Worm (Caenorhabditis elegans) whole organism, L4 larva: Measurements from ENCODE around the gene bre-2.

Experiments
- F10B5.3 ChIP-seq: sonication (generic microtip); optimal IDR thresholded peaks from 2 replicates; lab custom pipeline; 2016; ENCODE audit warnings: mild to moderate bottlenecking, missing genetic modification characterization, missing compliant biosample characterization
- F26F4.8 ChIP-seq: fragments of 200-800 bp; sonication (Bioruptor generic); conservative IDR thresholded peaks from 2 replicates; pipeline ENCODE4 v1.3.6; 2022; ENCODE audit warnings: missing genetic modification characterization, missing compliant biosample characterization
- F49E8.2 ChIP-seq: sonication (generic microtip); optimal IDR thresholded peaks from 2 replicates; lab custom pipeline; 2016; ENCODE audit warnings: missing compliant biosample characterization, mild to moderate bottlenecking, missing genetic modification characterization, borderline replicate concordance
- T20F7.1 ChIP-seq: fragments of 200-800 bp; sonication (Bioruptor generic); optimal IDR thresholded peaks from 2 replicates; lab custom pipeline; 2018; ENCODE audit warnings: mild to moderate bottlenecking, missing genetic modification characterization, missing compliant biosample characterization
- Y105C5A.15 ChIP-seq: fragments of 200-800 bp; sonication (Bioruptor generic); IDR thresholded peaks from 2 replicates; pipeline ENCODE4 v1.3.6; 2022; ENCODE audit warnings: missing genetic modification characterization, missing compliant biosample characterization
- Y48G9A.11 ChIP-seq: fragments of 200-800 bp; sonication (Bioruptor generic); IDR thresholded peaks from 2 replicates; pipeline ENCODE4 v1.3.6; 2022; ENCODE audit warnings: missing genetic modification reagents, missing genetic modification characterization, missing compliant biosample characterization
- Y5F2A.4 ChIP-seq: fragments of 200-800 bp; sonication (Bioruptor generic); optimal IDR thresholded peaks from 2 replicates; lab custom pipeline; 2018; ENCODE audit warnings: mild to moderate bottlenecking, missing genetic modification characterization, missing compliant biosample characterization
- Y75B8A.6 ChIP-seq: fragments of 200-800 bp; sonication (Bioruptor generic); IDR thresholded peaks from 2 replicates; pipeline ENCODE4 v1.3.6; 2022; ENCODE audit warnings: missing genetic modification reagents, missing genetic modification characterization, missing compliant biosample characterization
- ZK546.5 ChIP-seq, 2 experiments: sonication (generic microtip); optimal IDR thresholded peaks; 2 replicates each; lab custom pipeline; 2017; ENCODE audit warnings: missing biosample characterization in 2 of 2, missing genetic modification characterization in 2 of 2
- aha-1 ChIP-seq: fragments of 150-350 bp; peaks from one replicate; lab custom pipeline; 2014; ENCODE audit warnings: missing biosample characterization, missing genetic modification characterization
- ama-1 ChIP-seq: fragments of 150-350 bp; optimal IDR thresholded peaks from 2 replicates; lab custom pipeline; 2014; ENCODE audit warnings: inconsistent platforms, mixed read lengths
- ceh-82 ChIP-seq: sonication (generic microtip); optimal IDR thresholded peaks from 2 replicates; lab custom pipeline; 2017; ENCODE audit warnings: missing biosample characterization, missing genetic modification characterization
- daf-16 ChIP-seq, 3 experiments: sonication (generic microtip); optimal IDR thresholded peaks; 2 replicates each; lab custom pipeline; 2016 to 2017; ENCODE audit warnings: missing genetic modification characterization in 3 of 3, missing genetic modification reagents in 3 of 3, mild to moderate bottlenecking in 2 of 3, missing compliant biosample characterization in 2 of 3, missing biosample characterization in 1 of 3, moderate library complexity in 1 of 3
- daf-19 ChIP-seq: fragments of 200-800 bp; sonication (Bioruptor generic); conservative IDR thresholded peaks from 2 replicates; pipeline ENCODE4 v1.3.6; 2022; ENCODE audit warnings: missing genetic modification characterization, missing compliant biosample characterization
- dmd-6 ChIP-seq: fragments of 200-800 bp; sonication (Bioruptor generic); IDR thresholded peaks from 2 replicates; pipeline ENCODE4 v1.3.6; 2022; ENCODE audit warnings: missing genetic modification reagents, missing genetic modification characterization, missing compliant biosample characterization
- dmd-8 ChIP-seq: fragments of 200-800 bp; sonication (Bioruptor generic); IDR thresholded peaks from 2 replicates; pipeline ENCODE4 v1.3.6; 2022; ENCODE audit warnings: missing genetic modification characterization, missing compliant biosample characterization
- dmd-9 ChIP-seq: fragments of 200-800 bp; sonication (Bioruptor generic); IDR thresholded peaks from 2 replicates; pipeline ENCODE4 v1.3.6; 2022; ENCODE audit warnings: missing genetic modification reagents, missing genetic modification characterization, missing compliant biosample characterization
- dpl-1 ChIP-seq: fragments of 150-350 bp; optimal IDR thresholded peaks from 2 replicates; lab custom pipeline; 2014; ENCODE audit warnings: missing biosample characterization, missing genetic modification reagents, missing genetic modification characterization
- dve-1 ChIP-seq: sonication (generic microtip); optimal IDR thresholded peaks from 2 replicates; lab custom pipeline; 2017; ENCODE audit warnings: antibody characterized with exemption, mild to moderate bottlenecking, missing genetic modification characterization, missing compliant biosample characterization; ENCODE audit not compliant: insufficient read depth
- egl-43 ChIP-seq: fragments of 200-800 bp; sonication (Bioruptor generic); IDR thresholded peaks from 2 replicates; pipeline ENCODE4 v1.3.6; 2022; ENCODE audit warnings: missing genetic modification reagents, missing genetic modification characterization, missing compliant biosample characterization
- gei-8 ChIP-seq: fragments of 200-800 bp; sonication (Bioruptor generic); optimal IDR thresholded peaks from 2 replicates; lab custom pipeline; 2018; ENCODE audit warnings: mild to moderate bottlenecking, missing genetic modification characterization, missing compliant biosample characterization
- hlh-11 ChIP-seq: fragments of 200-800 bp; sonication (Bioruptor generic); optimal IDR thresholded peaks from 2 replicates; lab custom pipeline; 2018; ENCODE audit warnings: mild to moderate bottlenecking, missing genetic modification characterization, missing compliant biosample characterization
- hmg-1.1 ChIP-seq: fragments of 200-800 bp; sonication (Bioruptor generic); IDR thresholded peaks from 2 replicates; pipeline ENCODE4 v1.3.6; 2022; ENCODE audit warnings: missing genetic modification reagents, missing genetic modification characterization, missing compliant biosample characterization
- jun-1 ChIP-seq: fragments of 150-350 bp; optimal IDR thresholded peaks from 2 replicates; lab custom pipeline; 2014; ENCODE audit warnings: missing biosample characterization, missing genetic modification reagents, missing genetic modification characterization
- lin-38 ChIP-seq: fragments of 200-800 bp; sonication (Bioruptor generic); IDR thresholded peaks from 2 replicates; pipeline ENCODE4 v1.3.6; 2022; ENCODE audit warnings: missing genetic modification reagents, missing genetic modification characterization, missing compliant biosample characterization
- mes-2 ChIP-seq: sonication (generic microtip); optimal IDR thresholded peaks from 2 replicates; lab custom pipeline; 2016; ENCODE audit warnings: missing genotype, mild to moderate bottlenecking, missing genetic modification characterization, missing compliant biosample characterization; ENCODE audit not compliant: poor library complexity, severe bottlenecking
- mxl-3 ChIP-seq: fragments of 200-800 bp; sonication (Bioruptor generic); optimal IDR thresholded peaks from 2 replicates; lab custom pipeline; 2018; ENCODE audit warnings: mild to moderate bottlenecking, missing genetic modification characterization, missing compliant biosample characterization
- nhr-10 ChIP-seq: fragments of 150-350 bp; optimal IDR thresholded peaks from 2 replicates; lab custom pipeline; 2014; ENCODE audit warnings: missing biosample characterization, missing genetic modification characterization
- nhr-11 ChIP-seq: fragments of 150-350 bp; optimal IDR thresholded peaks from 2 replicates; lab custom pipeline; 2014; ENCODE audit warnings: missing biosample characterization, missing genetic modification characterization
- nhr-237 ChIP-seq: sonication (generic microtip); optimal IDR thresholded peaks from 2 replicates; lab custom pipeline; 2017; ENCODE audit warnings: missing biosample characterization, missing genetic modification characterization
- nhr-28 ChIP-seq: fragments of 150-350 bp; optimal IDR thresholded peaks from 2 replicates; lab custom pipeline; 2014; ENCODE audit warnings: missing biosample characterization, missing genetic modification characterization
- nhr-48 ChIP-seq: sonication (generic microtip); optimal IDR thresholded peaks from 2 replicates; lab custom pipeline; 2016; ENCODE audit warnings: mild to moderate bottlenecking, missing genetic modification characterization, missing compliant biosample characterization
- nhr-6 ChIP-seq: fragments of 150-350 bp; optimal IDR thresholded peaks from 2 replicates; lab custom pipeline; 2014; ENCODE audit warnings: missing biosample characterization, missing genetic modification characterization
- spr-3 ChIP-seq: fragments of 200-800 bp; sonication (Bioruptor generic); optimal IDR thresholded peaks from 2 replicates; lab custom pipeline; 2018; ENCODE audit warnings: mild to moderate bottlenecking, missing genetic modification characterization, missing compliant biosample characterization
- tra-1 ChIP-seq: fragments of 200-800 bp; sonication (Bioruptor generic); IDR thresholded peaks from 2 replicates; pipeline ENCODE4 v1.3.6; 2022; ENCODE audit warnings: missing genetic modification reagents, missing genetic modification characterization, missing compliant biosample characterization
- unc-39 ChIP-seq: sonication (generic microtip); optimal IDR thresholded peaks from 2 replicates; lab custom pipeline; 2017; ENCODE audit warnings: missing biosample characterization, missing genetic modification characterization
- zfp-2 ChIP-seq: sonication (generic microtip); optimal IDR thresholded peaks from 2 replicates; lab custom pipeline; 2016; ENCODE audit warnings: mild to moderate bottlenecking, missing genetic modification characterization, missing compliant biosample characterization
- zfp-3 ChIP-seq: fragments of 200-800 bp; sonication (Bioruptor generic); conservative IDR thresholded peaks from 2 replicates; pipeline ENCODE4 v1.3.6; 2022; ENCODE audit warnings: missing genetic modification reagents, missing genetic modification characterization, missing compliant biosample characterization
- ztf-7 ChIP-seq: fragments of 150-350 bp; optimal IDR thresholded peaks from 2 replicates; lab custom pipeline; 2014; ENCODE audit warnings: missing biosample characterization, missing genetic modification characterization

Gene bre-2

DNA sequence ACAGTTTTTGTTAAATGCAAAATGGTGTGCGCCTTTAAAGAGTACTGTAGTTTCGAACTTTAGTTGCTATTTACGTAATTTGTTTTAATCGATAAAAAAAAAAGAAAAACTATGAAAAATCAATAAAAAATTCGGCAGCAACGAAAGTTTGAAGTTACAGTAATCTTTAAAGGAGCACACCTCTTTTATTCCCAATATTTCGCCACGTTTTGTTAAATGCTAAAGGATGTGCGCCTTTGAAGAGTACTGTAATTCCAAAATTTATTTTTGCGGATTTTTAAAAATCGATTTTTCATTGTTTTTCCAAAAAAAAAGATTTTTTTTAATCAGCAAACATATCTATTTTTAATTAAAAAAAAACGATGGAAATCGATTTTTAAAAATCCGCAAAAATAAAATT, 34.3 kb upstream of the bre-2 start:
- no peak for TF ChIP-seq ZK546.5 (tag; optimal IDR thresholded peaks at IDR 0.05; lab: Kevin White, UChicago)
- no peak for TF ChIP-seq F10B5.3
- TF ChIP-seq nhr-48 (tag; lab: Kevin White, UChicago): no peak
- no peak for TF ChIP-seq tra-1 (GFP tag; lab: Robert Waterston, UW)
- no peak for TF ChIP-seq dmd-6 (GFP tag; lab: Robert Waterston, UW)
- TF ChIP-seq nhr-28: no peak
- TF ChIP-seq zfp-2 (tag; lab: Kevin White, UChicago): no peak
- TF ChIP-seq dve-1 (tag; lab: Kevin White, UChicago): no peak
- no peak for TF ChIP-seq F26F4.8 (GFP tag; lab: Robert Waterston, UW)

- TF ChIP-seq zfp-3 (GFP tag; lab: Robert Waterston, UW): no peak
- peak; percentile 65 for TF ChIP-seq aha-1 (tag; lab: Kevin White, UChicago)
- TF ChIP-seq nhr-237 (tag; lab: Kevin White, UChicago): no peak
- TF ChIP-seq jun-1 (tag; lab: Kevin White, UChicago): no peak
These were observed 30.1 kb upstream of the bre-2 start, which contains the start of the genes snpc-1.2 and Y39E4B.5 for ce11 chrIII:13169464-13169966. Gene snpc-1.2, minus strand, starts transcription at chrIII:13169541. Gene Y39E4B.5, plus strand, starts transcription at chrIII:13169916.

DNA sequence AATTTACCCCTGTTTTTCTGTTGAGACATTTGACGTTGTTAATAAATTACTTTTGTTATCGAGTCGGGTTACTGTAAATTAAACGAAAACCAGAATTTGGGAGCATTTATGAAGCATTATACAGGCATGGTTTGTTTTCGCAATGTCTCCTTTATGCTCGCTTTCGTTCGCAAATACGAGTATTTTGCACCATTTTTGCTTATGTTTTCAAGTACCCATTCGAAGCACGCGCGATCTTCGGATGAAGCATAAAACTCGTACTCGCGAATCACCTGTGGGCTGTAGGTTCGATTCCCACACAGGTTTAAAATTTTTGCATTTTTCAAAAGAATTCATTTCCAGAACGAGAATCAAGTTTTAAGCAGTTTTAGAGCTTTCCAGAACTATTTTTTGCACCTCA, 25.5 kb upstream of the bre-2 start:
- TF ChIP-seq ama-1 (lab: Kevin White, UChicago): no peak
- no peak for TF ChIP-seq zfp-2 (tag; lab: Kevin White, UChicago)
- peak; percentile 96 for TF ChIP-seq aha-1 (tag; lab: Kevin White, UChicago)

DNA sequence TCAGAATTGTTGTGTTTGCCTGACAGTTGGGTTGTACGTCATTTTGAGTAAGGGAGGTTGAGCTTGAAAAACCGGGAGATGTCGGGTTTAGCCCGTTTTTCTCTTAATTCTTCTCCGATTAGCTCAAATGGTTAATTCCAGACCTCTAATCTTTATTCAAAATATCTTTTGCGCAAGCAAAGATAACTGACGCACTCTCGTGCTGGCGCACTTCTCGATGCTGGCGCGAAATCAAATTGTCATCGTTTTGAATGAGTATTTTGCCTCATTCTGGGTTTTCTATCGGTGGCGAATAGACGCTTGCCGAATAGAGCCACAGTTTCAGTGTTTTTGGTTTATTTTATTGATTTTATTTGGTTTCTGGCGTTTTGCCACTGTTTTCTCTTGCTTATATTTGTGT, 21.2 kb upstream of the bre-2 start:
- TF ChIP-seq lin-38 (peak; percentile 79), dpl-1 (GFP tag; lab: Kevin White, UChicago) (peak; percentile 55), Y75B8A.6 (GFP tag; lab: Robert Waterston, UW) (no peak), mes-2 (tag; lab: Kevin White, UChicago) (peak; percentile 46), unc-39 (tag; lab: Kevin White, UChicago) (no peak), ztf-7 (tag; lab: Kevin White, UChicago) (no peak), hlh-11 (tag; lab: Kevin White, UChicago) (no peak), Y105C5A.15 (GFP tag; lab: Robert Waterston, UW) (no peak), nhr-11 (tag; lab: Kevin White, UChicago) (no peak), dve-1 (tag; lab: Kevin White, UChicago) (no peak)

DNA sequence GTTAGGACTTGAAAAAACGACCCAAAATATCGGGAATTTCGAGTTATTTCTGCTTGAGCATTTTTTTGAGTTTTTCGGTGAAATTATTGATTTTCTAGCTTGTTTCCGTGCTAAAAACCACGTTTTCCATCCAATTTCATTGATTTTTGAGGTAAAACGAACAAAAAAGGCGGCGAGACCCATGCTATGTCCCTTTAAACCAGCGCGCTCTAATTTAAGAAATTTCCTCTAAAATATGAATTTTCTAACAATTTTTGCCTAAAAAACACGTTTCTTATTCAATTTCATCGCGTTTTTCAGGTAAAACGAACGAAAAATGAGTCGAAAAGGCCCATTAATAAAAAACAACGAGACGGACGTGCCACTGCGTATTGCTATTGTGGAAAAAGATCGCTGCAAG, 14.1 kb upstream of the bre-2 start, which contains the start of gene abce-1:
TSS of gene abce-1 (plus strand) at position 301 of the 400 bp plus-strand sequence.
- TF ChIP-seq Y5F2A.4 (GFP tag; lab: Kevin White, UChicago) (no peak), F49E8.2 (tag; lab: Kevin White, UChicago) (no peak), egl-43 (GFP tag; lab: Robert Waterston, UW) (no peak), ZK546.5 (tag; optimal IDR thresholded peaks at IDR 0.05; lab: Kevin White, UChicago) (no peak), nhr-10 (tag; lab: Kevin White, UChicago) (no peak), Y48G9A.11 (no peak), ceh-82 (tag; lab: Kevin White, UChicago) (no peak), hmg-1.1 (GFP tag; lab: Robert Waterston, UW) (no peak)

ce11 chrIII:13152697-13153391, 13.4 kb upstream of the bre-2 start, which contains the start of gene Y39E4B.10:
Gene Y39E4B.10, minus strand, starts transcription at chrIII:13152858.
- TF ChIP-seq lin-38: peak; percentile 94
- TF ChIP-seq nhr-28: peak; percentile 16
- no peak for TF ChIP-seq gei-8 (GFP tag; lab: Kevin White, UChicago)
- TF ChIP-seq nhr-6 (tag; lab: Kevin White, UChicago): no peak
- TF ChIP-seq spr-3: no peak
- no peak for TF ChIP-seq daf-16 (GFP tag; optimal IDR thresholded peaks at IDR 0.05; lab: Kevin White, UChicago)
- TF ChIP-seq daf-16 (tag; optimal IDR thresholded peaks at IDR 0.05; lab: Kevin White, UChicago): no peak
- peak; percentile 17 for TF ChIP-seq dve-1 (tag; lab: Kevin White, UChicago)
- TF ChIP-seq mes-2 (tag; lab: Kevin White, UChicago): peak; percentile 56
- peak; percentile 55 for TF ChIP-seq dpl-1 (GFP tag; lab: Kevin White, UChicago)
- TF ChIP-seq mxl-3 (GFP tag; lab: Kevin White, UChicago): no peak
- no peak for TF ChIP-seq T20F7.1 (GFP tag; lab: Kevin White, UChicago)
- no peak for TF ChIP-seq dmd-8 (GFP tag; lab: Robert Waterston, UW)
- no peak for TF ChIP-seq dmd-9
- TF ChIP-seq daf-19 (GFP tag; lab: Robert Waterston, UW): no peak
- no peak for TF ChIP-seq nhr-11 (tag; lab: Kevin White, UChicago)
